Worm (Caenorhabditis elegans) whole organism, L3 larva: ENCODE data around the gene skn-1.

Source experiments
- R02D3.7 ChIP-seq: fragments of 150-350 bp; optimal IDR thresholded peaks from 2 replicates; lab custom pipeline; 2014; ENCODE audit warnings: missing biosample characterization, missing genetic modification characterization
- ZK546.5 ChIP-seq: sonication (generic microtip); optimal IDR thresholded peaks from 2 replicates; lab custom pipeline; 2017; ENCODE audit warnings: missing biosample characterization, missing genetic modification characterization
- ama-1 ChIP-seq: fragments of 150-350 bp; optimal IDR thresholded peaks from 2 replicates; lab custom pipeline; 2018
- ceh-16 ChIP-seq: sonication (generic microtip); optimal IDR thresholded peaks from 2 replicates; lab custom pipeline; 2017; ENCODE audit warnings: missing biosample characterization, missing genetic modification characterization
- ceh-28 ChIP-seq: fragments of 150-350 bp; optimal IDR thresholded peaks from 2 replicates; lab custom pipeline; 2014; ENCODE audit warnings: missing biosample characterization, missing genetic modification reagents, missing genetic modification characterization
- ceh-82 ChIP-seq: fragments of 150-350 bp; optimal IDR thresholded peaks from 2 replicates; lab custom pipeline; 2014; ENCODE audit warnings: missing biosample characterization, missing genetic modification characterization
- ceh-9 ChIP-seq: sonication (generic microtip); optimal IDR thresholded peaks from 2 replicates; lab custom pipeline; 2018; ENCODE audit warnings: missing biosample characterization, missing genetic modification characterization
- egl-27 ChIP-seq: sonication (generic microtip); optimal IDR thresholded peaks from 4 replicates; lab custom pipeline; 2017; ENCODE audit warnings: missing biosample characterization, missing genetic modification reagents, missing genetic modification characterization
- egl-5 ChIP-seq: fragments of 150-350 bp; optimal IDR thresholded peaks from 2 replicates; lab custom pipeline; 2017; ENCODE audit warnings: missing biosample characterization, missing genetic modification reagents, missing genetic modification characterization, inconsistent platforms
- elt-2 ChIP-seq: sonication (generic microtip); optimal IDR thresholded peaks from 2 replicates; lab custom pipeline; 2016; ENCODE audit warnings: missing genetic modification reagents, mild to moderate bottlenecking, missing genetic modification characterization, missing compliant biosample characterization
- elt-3 ChIP-seq, 3 experiments: fragments of 150-350 bp in 1 of 3; sonication (generic microtip) in 2 of 3; optimal IDR thresholded peaks; 2 replicates in 2 of 3; 4 replicates in 1 of 3; lab custom pipeline; 2014 to 2017; ENCODE audit warnings: missing biosample characterization in 3 of 3, missing genetic modification characterization in 3 of 3
- fos-1 ChIP-seq: fragments of 150-350 bp; optimal IDR thresholded peaks from 2 replicates; lab custom pipeline; 2014; ENCODE audit warnings: missing biosample characterization, missing genetic modification characterization
- hmg-11 ChIP-seq: sonication (generic microtip); optimal IDR thresholded peaks from 2 replicates; lab custom pipeline; 2016; ENCODE audit warnings: missing genetic modification characterization, missing compliant biosample characterization
- jun-1 ChIP-seq: fragments of 150-350 bp; optimal IDR thresholded peaks from 2 replicates; lab custom pipeline; 2014; ENCODE audit warnings: missing biosample characterization, missing genetic modification reagents, missing genetic modification characterization
- lin-15B ChIP-seq: fragments of 150-350 bp; optimal IDR thresholded peaks from 2 replicates; lab custom pipeline; 2014; ENCODE audit warnings: missing biosample characterization, missing genetic modification characterization
- lin-39 ChIP-seq: fragments of 150-350 bp; optimal IDR thresholded peaks from 2 replicates; lab custom pipeline; 2018; ENCODE audit warnings: missing biosample characterization, missing genetic modification reagents, missing genetic modification characterization
- mml-1 ChIP-seq: fragments of 150-350 bp; sonication (generic microtip); optimal IDR thresholded peaks from 3 replicates; lab custom pipeline; 2014; ENCODE audit warnings: missing biosample characterization, missing genetic modification characterization
- nfya-1 ChIP-seq: sonication (generic microtip); optimal IDR thresholded peaks from 2 replicates; lab custom pipeline; 2017; ENCODE audit warnings: missing genetic modification characterization, mild to moderate bottlenecking, missing compliant biosample characterization, antibody characterized with exemption, moderate library complexity; ENCODE audit not compliant: insufficient read depth
- nhr-12 ChIP-seq: fragments of 150-350 bp; optimal IDR thresholded peaks from 2 replicates; lab custom pipeline; 2014; ENCODE audit warnings: missing biosample characterization, missing genetic modification characterization
- nhr-23 ChIP-seq: fragments of 150-350 bp; optimal IDR thresholded peaks from 2 replicates; lab custom pipeline; 2014; ENCODE audit warnings: missing biosample characterization, missing genetic modification reagents, missing genetic modification characterization
- nhr-237 ChIP-seq: fragments of 150-350 bp; optimal IDR thresholded peaks from 2 replicates; lab custom pipeline; 2014; ENCODE audit warnings: missing biosample characterization, missing genetic modification characterization
- nhr-25 ChIP-seq: sonication (generic microtip); optimal IDR thresholded peaks from 2 replicates; lab custom pipeline; 2017; ENCODE audit warnings: missing biosample characterization, missing genetic modification characterization
- nhr-28 ChIP-seq: fragments of 150-350 bp; optimal IDR thresholded peaks from 2 replicates; lab custom pipeline; 2014; ENCODE audit warnings: missing biosample characterization, missing genetic modification characterization
- nhr-43 ChIP-seq: sonication (generic microtip); optimal IDR thresholded peaks from 2 replicates; lab custom pipeline; 2016; ENCODE audit warnings: mild to moderate bottlenecking, missing genetic modification characterization, missing compliant biosample characterization; ENCODE audit not compliant: poor library complexity, severe bottlenecking
- nhr-67 ChIP-seq: fragments of 150-350 bp; optimal IDR thresholded peaks from 2 replicates; lab custom pipeline; 2014; ENCODE audit warnings: missing biosample characterization, missing genetic modification characterization
- nhr-77 ChIP-seq: fragments of 150-350 bp; optimal IDR thresholded peaks from 2 replicates; lab custom pipeline; 2014; ENCODE audit warnings: missing biosample characterization, missing genetic modification characterization
- pha-4 ChIP-seq: fragments of 150-350 bp; optimal IDR thresholded peaks from 2 replicates; lab custom pipeline; 2014; ENCODE audit warnings: missing biosample characterization, missing genetic modification reagents, missing genetic modification characterization
- pqm-1 ChIP-seq: fragments of 150-350 bp; optimal IDR thresholded peaks from 2 replicates; lab custom pipeline; 2017; ENCODE audit warnings: missing biosample characterization, missing genetic modification characterization, inconsistent platforms
- sea-2 ChIP-seq: fragments of 150-350 bp; sonication (generic microtip); optimal IDR thresholded peaks from 4 replicates; lab custom pipeline; 2014; ENCODE audit warnings: missing biosample characterization, missing genetic modification reagents, missing genetic modification characterization
- skn-1 ChIP-seq: fragments of 150-350 bp; optimal IDR thresholded peaks from 2 replicates; lab custom pipeline; 2014; ENCODE audit warnings: missing biosample characterization, missing genetic modification characterization
- snpc-4 ChIP-seq: fragments of 150-350 bp; optimal IDR thresholded peaks from 2 replicates; lab custom pipeline; 2014; ENCODE audit warnings: missing biosample characterization, missing genetic modification characterization
- tbx-2 ChIP-seq: sonication (generic microtip); optimal IDR thresholded peaks from 2 replicates; lab custom pipeline; 2016; ENCODE audit warnings: mild to moderate bottlenecking, missing genetic modification characterization, missing compliant biosample characterization
- unc-62 ChIP-seq: fragments of 150-350 bp; sonication (generic microtip); optimal IDR thresholded peaks from 4 replicates; lab custom pipeline; 2014; ENCODE audit warnings: missing biosample characterization, missing genetic modification reagents, missing genetic modification characterization
- zag-1 ChIP-seq: fragments of 150-350 bp; optimal IDR thresholded peaks from 2 replicates; lab custom pipeline; 2014; ENCODE audit warnings: missing biosample characterization, missing genetic modification characterization

Gene skn-1

ce11 chrIV:5674435-5674834 lies 14.3 kb upstream of the skn-1 start, which contains the start of gene srd-5:
Gene srd-5 (minus strand): TSS chrIV:5674535.
- TF ChIP-seq jun-1 (tag; lab: Kevin White, UChicago) (no peak), sea-2 (GFP tag; lab: Kevin White, UChicago) (no peak), nhr-77 (tag; lab: Kevin White, UChicago) (no peak), pqm-1 (no peak), egl-5 (no peak), nhr-23 (tag; lab: Kevin White, UChicago) (no peak), ceh-82 (no peak), egl-27 (tag; lab: Kevin White, UChicago) (no peak), lin-15B (tag; lab: Kevin White, UChicago) (no peak), nhr-25 (no peak), fos-1 (no peak), ceh-16 (tag; lab: Kevin White, UChicago) (no peak), mml-1 (no peak), ceh-9 (no peak)

ce11 chrIV:5671325-5671724 lies 11.1 kb upstream of the skn-1 start:
- TF ChIP-seq nhr-67 (tag; lab: Kevin White, UChicago) = no peak
- TF ChIP-seq R02D3.7 = no peak
- no peak for TF ChIP-seq unc-62
- TF ChIP-seq jun-1 (tag; lab: Kevin White, UChicago) = no peak
- TF ChIP-seq pha-4 (tag; lab: Kevin White, UChicago) = peak; percentile 86

ce11 chrIV:5669459-5669858 lies 9.3 kb upstream of the skn-1 start, which contains the start of gene T19E7.6:
Gene T19E7.6 (minus strand): TSS chrIV:5669503.
- TF ChIP-seq nhr-237 (tag; lab: Kevin White, UChicago) (no peak), pha-4 (tag; lab: Kevin White, UChicago) (peak; percentile 64)

ce11 chrIV:5667191-5667590 lies 7.0 kb upstream of the skn-1 start:
- no peak for TF ChIP-seq ceh-82
- no peak for TF ChIP-seq nhr-28 (tag; lab: Kevin White, UChicago)
- TF ChIP-seq tbx-2 (tag; lab: Kevin White, UChicago) = no peak
- TF ChIP-seq nfya-1 = peak; percentile 57
- peak; percentile 94 for TF ChIP-seq pha-4 (tag; lab: Kevin White, UChicago)
- TF ChIP-seq lin-39 = peak; percentile 21
- peak; percentile 81 for TF ChIP-seq ama-1 (lab: Kevin White, UChicago)
- TF ChIP-seq elt-3 (tag; optimal IDR thresholded peaks at IDR 0.05; lab: Kevin White, UChicago) = no peak
- TF ChIP-seq skn-1 = no peak
- TF ChIP-seq nhr-43 (tag; lab: Kevin White, UChicago) = peak; percentile 30
- peak; percentile 62 for TF ChIP-seq ceh-28 (tag; lab: Kevin White, UChicago)
- TF ChIP-seq nhr-12 (tag; lab: Kevin White, UChicago) = no peak
- peak; percentile 5 for TF ChIP-seq egl-5
- TF ChIP-seq lin-15B (tag; lab: Kevin White, UChicago) = no peak
- TF ChIP-seq elt-2 (tag; lab: Kevin White, UChicago) = peak; percentile 26
- no peak for TF ChIP-seq ZK546.5 (tag; lab: Kevin White, UChicago)
- peak; percentile 78 for TF ChIP-seq hmg-11
- TF ChIP-seq snpc-4 (tag; lab: Kevin White, UChicago) = peak; percentile 46
- TF ChIP-seq nhr-23 (tag; lab: Kevin White, UChicago) = peak; percentile 29

- no peak for TF ChIP-seq zag-1 (tag; lab: Kevin White, UChicago)
- TF ChIP-seq snpc-4 (tag; lab: Kevin White, UChicago) = peak; percentile 61
- TF ChIP-seq ama-1 (lab: Kevin White, UChicago) = peak; percentile 25
- TF ChIP-seq jun-1 (tag; lab: Kevin White, UChicago) = peak; percentile 8
- TF ChIP-seq fos-1 = no peak
- TF ChIP-seq pqm-1 = peak; percentile 42
- peak; percentile 51 for TF ChIP-seq pha-4 (tag; lab: Kevin White, UChicago)
- TF ChIP-seq elt-2 (tag; lab: Kevin White, UChicago) = peak; percentile 71
Measured at ce11 chrIV:5666115-5667028, 6.2 kb upstream of the skn-1 start.
